Worm (Caenorhabditis elegans): ENCODE results near the gene Y57G11C.3.

DNA sequence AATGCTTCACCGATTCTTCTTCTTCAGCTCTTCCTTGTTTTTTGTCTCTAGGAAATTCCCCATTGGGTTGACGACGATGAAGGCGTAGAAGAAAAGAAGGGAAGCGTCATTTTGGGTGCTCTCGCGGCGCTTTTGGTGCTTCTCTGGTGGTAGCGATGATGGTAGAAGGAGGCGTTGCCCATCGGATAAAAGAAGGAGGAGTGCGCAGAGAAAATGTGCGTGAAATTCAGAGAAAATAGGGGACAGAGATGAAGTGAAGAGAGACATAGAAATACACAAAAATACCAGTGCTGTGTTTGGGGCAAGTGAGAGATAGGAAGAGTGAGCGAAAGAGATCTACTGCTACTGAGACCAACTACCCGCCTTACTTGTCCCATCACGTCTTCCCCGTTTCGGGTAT is 38.9 kb downstream of the Y57G11C.3 start, which contains the start of gene oig-5:
- TF ChIP-seq unc-62 (GFP tag; optimal IDR thresholded peaks at IDR 0.05): no peak
- TF ChIP-seq lin-39 (tag; optimal IDR thresholded peaks at IDR 0.05): no peak
- no peak for TF ChIP-seq nhr-237 (tag; optimal IDR thresholded peaks at IDR 0.05)
- no peak for TF ChIP-seq snpc-4 (tag; optimal IDR thresholded peaks at IDR 0.05)
- TF ChIP-seq nhr-11 (tag; optimal IDR thresholded peaks at IDR 0.05): no peak
- no peak for TF ChIP-seq R02D3.7 (tag; optimal IDR thresholded peaks at IDR 0.05)
- no peak for TF ChIP-seq ztf-11 (tag; optimal IDR thresholded peaks at IDR 0.05)
- TF ChIP-seq ama-1 (optimal IDR thresholded peaks at IDR 0.05): no peak
- TF ChIP-seq F13H6.1 (tag; optimal IDR thresholded peaks at IDR 0.05): no peak
- no peak for TF ChIP-seq Y55F3AM.14 (GFP tag; optimal IDR thresholded peaks at IDR 0.05)
- TF ChIP-seq unc-39 (tag; optimal IDR thresholded peaks at IDR 0.05): no peak
- TF ChIP-seq aly-2 (tag; optimal IDR thresholded peaks at IDR 0.05): no peak
- TF ChIP-seq ceh-82 (tag; optimal IDR thresholded peaks at IDR 0.05): no peak

All from whole organism, L2 larva.